Fruit fly (Drosophila melanogaster) whole organism, wandering third instar larva: ENCODE measurements around the gene RpL10Ab.

Experiments
- Abd-B ChIP-seq: fragments of >200 bp; optimal IDR thresholded peaks from 2 replicates; lab custom pipeline; 2017; ENCODE audit warnings: missing biosample characterization, missing genetic modification characterization
- CG32264 ChIP-seq: fragments of 200-800 bp; sonication (Bioruptor generic); optimal IDR thresholded peaks from 2 replicates; lab custom pipeline; 2016; ENCODE audit warnings: missing biosample characterization, missing genetic modification characterization
- CG9705 ChIP-seq: fragments of 200-800 bp; sonication (Bioruptor generic); optimal IDR thresholded peaks from 2 replicates; lab custom pipeline; 2018; ENCODE audit warnings: missing biosample characterization, mild to moderate bottlenecking, missing genetic modification characterization
- CrebA ChIP-seq: fragments of 200-800 bp; sonication (Bioruptor generic); optimal IDR thresholded peaks from 2 replicates; lab custom pipeline; 2016; ENCODE audit warnings: missing biosample characterization, mild to moderate bottlenecking, missing genetic modification characterization, borderline replicate concordance
- Dfd ChIP-seq: fragments of >200 bp; optimal IDR thresholded peaks from 2 replicates; lab custom pipeline; 2017; ENCODE audit warnings: missing biosample characterization, missing genetic modification characterization
- Dif ChIP-seq: fragments of 200-275, 200-300 bp; sonication (Bioruptor generic); optimal IDR thresholded peaks from 2 replicates; lab custom pipeline; 2018; ENCODE audit warnings: missing biosample characterization, missing genetic modification characterization; ENCODE audit not compliant: partially characterized antibody
- HLH106 ChIP-seq: fragments of 200-800 bp; optimal IDR thresholded peaks from 3 replicates; lab custom pipeline; 2019; ENCODE audit warnings: missing biosample characterization, mild to moderate bottlenecking, missing genetic modification characterization, moderate library complexity
- Hnf4 ChIP-seq: fragments of 200-800 bp; sonication (Bioruptor generic); optimal IDR thresholded peaks from 2 replicates; lab custom pipeline; 2016; ENCODE audit warnings: missing biosample characterization, mild to moderate bottlenecking, missing genetic modification characterization
- Hr78 ChIP-seq: fragments of >200 bp; optimal IDR thresholded peaks from 2 replicates; lab custom pipeline; 2017; ENCODE audit warnings: missing biosample characterization, missing genetic modification characterization
- Hr83 ChIP-seq: fragments of 200-300 bp; sonication (Bioruptor generic); optimal IDR thresholded peaks from 2 replicates; lab custom pipeline; 2016; ENCODE audit warnings: missing biosample characterization, mild to moderate bottlenecking, missing genetic modification characterization, moderate library complexity; ENCODE audit not compliant: poor library complexity, severe bottlenecking
- Jra ChIP-seq: sonication (Bioruptor generic); optimal IDR thresholded peaks from 2 replicates; lab custom pipeline; 2016; ENCODE audit warnings: missing biosample characterization, missing genetic modification characterization
- Mio ChIP-seq: sonication (Bioruptor generic); optimal IDR thresholded peaks from 2 replicates; lab custom pipeline; 2016; ENCODE audit warnings: missing biosample characterization, missing genetic modification characterization
- Myc ChIP-seq: fragments of >200 bp; optimal IDR thresholded peaks from 2 replicates; lab custom pipeline; 2017
- N ChIP-seq: fragments of >200 bp; optimal IDR thresholded peaks from 2 replicates; lab custom pipeline; 2018; ENCODE audit warnings: missing biosample characterization, missing external identifiers, missing genetic modification characterization
- OdsH ChIP-seq: fragments of 200-800 bp; sonication (Bioruptor generic); optimal IDR thresholded peaks from 2 replicates; lab custom pipeline; 2016; ENCODE audit warnings: missing biosample characterization, mild to moderate bottlenecking, missing genetic modification characterization
- Rel ChIP-seq, 2 experiments: fragments of 200-800 bp; sonication (Bioruptor generic) in 1 of 2; optimal IDR thresholded peaks; 2 replicates in 1 of 2; 3 replicates in 1 of 2; lab custom pipeline; 2016 to 2019; ENCODE audit warnings: mild to moderate bottlenecking in 2 of 2, missing biosample characterization in 2 of 2, missing genetic modification characterization in 2 of 2, moderate library complexity in 1 of 2
- Vsx2 ChIP-seq: fragments of 200-300, 225-300 bp; sonication (Bioruptor generic); optimal IDR thresholded peaks from 2 replicates; lab custom pipeline; 2018; ENCODE audit warnings: missing biosample characterization, missing genetic modification characterization; ENCODE audit not compliant: partially characterized antibody
- br ChIP-seq: fragments of 200-800 bp; sonication (Bioruptor generic); optimal IDR thresholded peaks from 2 replicates; lab custom pipeline; 2016; ENCODE audit warnings: missing biosample characterization, missing genetic modification characterization
- brk ChIP-seq: fragments of 200-800 bp; sonication (Bioruptor generic); optimal IDR thresholded peaks from 2 replicates; lab custom pipeline; 2016; ENCODE audit warnings: missing biosample characterization, mild to moderate bottlenecking, missing genetic modification characterization
- dl ChIP-seq, 2 experiments: fragments of 175-275, 200-275 bp in 1 of 2; fragments of 200-275 bp in 1 of 2; sonication (Bioruptor generic); optimal IDR thresholded peaks; lab custom pipeline; 2018; ENCODE audit warnings: mild to moderate bottlenecking in 2 of 2, missing biosample characterization in 2 of 2, missing genetic modification characterization in 2 of 2, moderate library complexity in 2 of 2; ENCODE audit not compliant: partially characterized antibody in 2 of 2, insufficient read depth in 1 of 2
- dmrt93B ChIP-seq: fragments of 200-800 bp; sonication (Bioruptor generic); optimal IDR thresholded peaks from 2 replicates; lab custom pipeline; 2018; ENCODE audit warnings: missing biosample characterization, mild to moderate bottlenecking, missing genetic modification characterization
- dsf ChIP-seq: sonication (Bioruptor generic); optimal IDR thresholded peaks from 2 replicates; lab custom pipeline; 2016; ENCODE audit warnings: missing biosample characterization, missing genetic modification characterization, borderline replicate concordance
- ey ChIP-seq: fragments of 200-800 bp; sonication (Bioruptor generic); optimal IDR thresholded peaks from 2 replicates; lab custom pipeline; 2016; ENCODE audit warnings: missing biosample characterization, missing genetic modification characterization
- jim ChIP-seq: fragments of 175-275, 200-325 bp; sonication (Bioruptor generic); optimal IDR thresholded peaks from 2 replicates; lab custom pipeline; 2016; ENCODE audit warnings: missing biosample characterization, mild to moderate bottlenecking, missing genetic modification characterization
- lola ChIP-seq: fragments of >200 bp; optimal IDR thresholded peaks from 2 replicates; lab custom pipeline; 2017; ENCODE audit warnings: missing biosample characterization, missing genetic modification characterization
- psq ChIP-seq: fragments of 200-800 bp; sonication (Bioruptor generic); optimal IDR thresholded peaks from 3 replicates; lab custom pipeline; 2017; ENCODE audit warnings: missing biosample characterization, mild to moderate bottlenecking, missing genetic modification characterization, moderate library complexity
- rgr ChIP-seq: fragments of 200-800 bp; sonication (Bioruptor generic); optimal IDR thresholded peaks from 3 replicates; lab custom pipeline; 2016; ENCODE audit warnings: missing biosample characterization, mild to moderate bottlenecking, missing genetic modification characterization
- sage ChIP-seq: fragments of 200-800 bp; sonication (Bioruptor generic); optimal IDR thresholded peaks from 2 replicates; lab custom pipeline; 2016; ENCODE audit warnings: missing biosample characterization, mild to moderate bottlenecking, missing genetic modification characterization
- sv ChIP-seq: fragments of 200-800 bp; sonication (Bioruptor generic); optimal IDR thresholded peaks from 3 replicates; lab custom pipeline; 2016; ENCODE audit warnings: missing biosample characterization, missing genetic modification characterization
- tai ChIP-seq: sonication (Bioruptor generic); optimal IDR thresholded peaks from 2 replicates; lab custom pipeline; 2016; ENCODE audit warnings: missing biosample characterization, missing genetic modification characterization
- usp ChIP-seq: fragments of >200 bp; optimal IDR thresholded peaks from 2 replicates; lab custom pipeline; 2017; ENCODE audit warnings: missing biosample characterization, missing genetic modification characterization
- woc ChIP-seq: sonication (Bioruptor generic); optimal IDR thresholded peaks from 2 replicates; lab custom pipeline; 2016; ENCODE audit warnings: missing biosample characterization, mild to moderate bottlenecking, missing genetic modification characterization

The RpL10Ab gene

dm6 chr3L:11821723-11822445 lies 767 bp upstream of the RpL10Ab start, which contains the start of the genes CG11597 and CG5946:
Gene CG11597, minus strand, starts transcription at chr3L:11822275.
Gene CG5946, minus strand, starts transcription at chr3L:11822275.
- TF ChIP-seq Dif (peak; percentile 54), Vsx2 (GFP tag; lab: Kevin White, UChicago) (no peak), jim (GFP tag; lab: Kevin White, UChicago) (no peak), tai (GFP tag; lab: Kevin White, UChicago) (no peak), sage (GFP tag; lab: Kevin White, UChicago) (no peak), Jra (no peak), Abd-B (GFP tag; lab: Kevin White, UChicago) (no peak), psq (no peak), Mio (GFP tag; lab: Kevin White, UChicago) (no peak), sv (GFP tag; lab: Kevin White, UChicago) (no peak), OdsH (no peak), CG32264 (GFP tag; lab: Kevin White, UChicago) (no peak), lola (GFP tag; lab: Kevin White, UChicago) (no peak), CrebA (GFP tag; lab: Kevin White, UChicago) (no peak), woc (GFP tag; lab: Kevin White, UChicago) (peak; percentile 40), Dfd (GFP tag; lab: Kevin White, UChicago) (no peak), dl (GFP tag; optimal IDR thresholded peaks at IDR 0.05; lab: Kevin White, UChicago; ENCODE audit: insufficient read depth in 1 of 2, partially characterized antibody in 2 of 2) (peak; percentile 48 to 73), Hr78 (GFP tag; lab: Kevin White, UChicago) (no peak), ey (GFP tag; lab: Kevin White, UChicago) (no peak), CG9705 (GFP tag; lab: Kevin White, UChicago) (no peak), Hnf4 (GFP tag; lab: Kevin White, UChicago) (peak; percentile 13), brk (no peak), dmrt93B (GFP tag; lab: Kevin White, UChicago) (no peak), Hr83 (no peak), HLH106 (tag; lab: Kevin White, UChicago) (no peak), Myc (lab: Kevin White, UChicago) (no peak), dsf (GFP tag; lab: Kevin White, UChicago) (no peak)

dm6 chr3L:11825560-11826153 lies 3.0 kb downstream of the RpL10Ab start, which contains the start of gene CG32095:
Gene CG32095, minus strand, starts transcription at chr3L:11825732.
- TF ChIP-seq Hr83 (no peak), Rel (GFP tag; optimal IDR thresholded peaks at IDR 0.05; lab: Kevin White, UChicago) (no peak), Rel (tag; optimal IDR thresholded peaks at IDR 0.05; lab: Kevin White, UChicago) (peak; percentile 12), rgr (GFP tag; lab: Kevin White, UChicago) (peak; percentile 11)
- TF ChIP-seq, all 38 proteins: peak for 2

- TF ChIP-seq CG9705 (GFP tag; lab: Kevin White, UChicago): no peak
- TF ChIP-seq OdsH: no peak
- no peak for TF ChIP-seq Dif
- no peak for TF ChIP-seq woc (GFP tag; lab: Kevin White, UChicago)
- TF ChIP-seq Hr83: no peak
- no peak for TF ChIP-seq usp (GFP tag; lab: Kevin White, UChicago)
- no peak for TF ChIP-seq Abd-B (GFP tag; lab: Kevin White, UChicago)
- TF ChIP-seq Dfd (GFP tag; lab: Kevin White, UChicago): no peak
- no peak for TF ChIP-seq br (GFP tag; lab: Kevin White, UChicago)
- TF ChIP-seq Hnf4 (GFP tag; lab: Kevin White, UChicago): no peak
- no peak for TF ChIP-seq Jra
- no peak for TF ChIP-seq dsf (GFP tag; lab: Kevin White, UChicago)
- no peak for TF ChIP-seq ey (GFP tag; lab: Kevin White, UChicago)
- no peak for TF ChIP-seq sage (GFP tag; lab: Kevin White, UChicago)
- TF ChIP-seq HLH106 (tag; lab: Kevin White, UChicago): no peak
- no peak for TF ChIP-seq N
Measured at dm6 chr3L:11828730-11829129, 6.1 kb downstream of the RpL10Ab start, which contains the start of gene CG7264. Gene CG7264, plus strand, starts transcription at chr3L:11829030.
